Fruit fly (Drosophila melanogaster) whole organism, embryonic: ENCODE measurements around the gene soti.

Experiments used
- B-H1 ChIP-seq: fragments of 200-800 bp; sonication (Bioruptor generic); IDR thresholded peaks from 3 replicates; pipeline ENCODE4 v1.3.6; 2022; ENCODE audit warnings: missing biosample characterization, missing genetic modification characterization
- CG10147 ChIP-seq: fragments of 200-800 bp; sonication (Bioruptor generic); optimal IDR thresholded peaks from 2 replicates; lab custom pipeline; 2019; ENCODE audit warnings: missing biosample characterization, mild to moderate bottlenecking, missing genetic modification characterization, moderate library complexity
- CG10209 ChIP-seq: fragments of 200-800 bp; sonication (Bioruptor generic); optimal IDR thresholded peaks from 3 replicates; lab custom pipeline; 2017; ENCODE audit warnings: missing biosample characterization, mild to moderate bottlenecking, missing genetic modification characterization, missing genetic modification reagents
- CG10543 ChIP-seq: fragments of 200-800 bp; sonication (Bioruptor generic); optimal IDR thresholded peaks from 3 replicates; lab custom pipeline; 2017; ENCODE audit warnings: missing biosample characterization, mild to moderate bottlenecking, missing genetic modification characterization, moderate library complexity
- CG13287 ChIP-seq: fragments of 200-800 bp; sonication (Bioruptor generic); IDR thresholded peaks from 2 replicates; pipeline ENCODE4 v1.3.6; 2022; ENCODE audit warnings: missing biosample characterization, missing genetic modification characterization; ENCODE audit not compliant: partially characterized antibody
- CG13624 ChIP-seq: fragments of 200-800 bp; sonication (Bioruptor generic); optimal IDR thresholded peaks from 2 replicates; lab custom pipeline; 2016; ENCODE audit warnings: missing biosample characterization, missing genetic modification characterization
- CG14667 ChIP-seq: fragments of 200-800 bp; sonication (Bioruptor generic); IDR thresholded peaks from 2 replicates; pipeline ENCODE4 v1.3.6; 2022; ENCODE audit warnings: missing biosample characterization, missing genetic modification characterization
- CG16779 ChIP-seq: fragments of 200-800 bp; sonication (Bioruptor generic); IDR thresholded peaks from 2 replicates; pipeline ENCODE4 v1.3.6; 2022; ENCODE audit warnings: missing biosample characterization, missing genetic modification characterization
- CG16815 ChIP-seq: fragments of 200-800 bp; sonication (Bioruptor generic); optimal IDR thresholded peaks from 3 replicates; lab custom pipeline; 2017; ENCODE audit warnings: missing biosample characterization, mild to moderate bottlenecking, missing genetic modification characterization
- CG17829 ChIP-seq: fragments of 200-800 bp; optimal IDR thresholded peaks from 2 replicates; lab custom pipeline; 2019; ENCODE audit warnings: missing biosample characterization, mild to moderate bottlenecking, missing genetic modification characterization, moderate library complexity
- CG1832 ChIP-seq: fragments of 200-800 bp; sonication (Bioruptor generic); optimal IDR thresholded peaks from 2 replicates; lab custom pipeline; 2017; ENCODE audit warnings: missing biosample characterization, mild to moderate bottlenecking, missing genetic modification characterization, inconsistent platforms
- CG18599 ChIP-seq: fragments of 200-800 bp; sonication (Bioruptor generic); optimal IDR thresholded peaks from 3 replicates; lab custom pipeline; 2017; ENCODE audit warnings: missing biosample characterization, missing genetic modification characterization, mild to moderate bottlenecking, moderate library complexity, missing genetic modification reagents
- CG2199 ChIP-seq: fragments of 200-800 bp; sonication (Bioruptor generic); IDR thresholded peaks from 3 replicates; pipeline ENCODE4 v1.3.6; 2022; ENCODE audit warnings: missing biosample characterization, missing genetic modification characterization
- CG2202 ChIP-seq: fragments of 200-800 bp; sonication (Bioruptor generic); optimal IDR thresholded peaks from 2 replicates; lab custom pipeline; 2018; ENCODE audit warnings: missing biosample characterization, mild to moderate bottlenecking, missing genetic modification characterization
- CG31388 ChIP-seq: fragments of 200-800 bp; sonication (Bioruptor generic); optimal IDR thresholded peaks from 2 replicates; lab custom pipeline; 2016; ENCODE audit warnings: missing biosample characterization, missing genetic modification characterization
- CG32532 ChIP-seq: fragments of 200-800 bp; sonication (Bioruptor generic); IDR thresholded peaks from 2 replicates; pipeline ENCODE4 v1.3.6; 2022; ENCODE audit warnings: missing biosample characterization, missing genetic modification characterization
- CG33213 ChIP-seq: fragments of 200-800 bp; sonication (Bioruptor generic); optimal IDR thresholded peaks from 3 replicates; lab custom pipeline; 2016; ENCODE audit warnings: missing biosample characterization, missing genetic modification characterization
- CG3838 ChIP-seq: fragments of 200-800 bp; sonication (Bioruptor generic); optimal IDR thresholded peaks from 3 replicates; lab custom pipeline; 2016; ENCODE audit warnings: missing biosample characterization, missing genetic modification characterization
- CG4707 ChIP-seq: fragments of 200-800 bp; sonication (Bioruptor generic); optimal IDR thresholded peaks from 2 replicates; lab custom pipeline; 2018; ENCODE audit warnings: missing biosample characterization, mild to moderate bottlenecking, missing genetic modification characterization, moderate library complexity
- CG6854 ChIP-seq: fragments of 200-800 bp; sonication (Bioruptor generic); optimal IDR thresholded peaks from 3 replicates; lab custom pipeline; 2017; ENCODE audit warnings: missing biosample characterization, mild to moderate bottlenecking, missing genetic modification characterization
- CG7556 ChIP-seq: fragments of 200-800 bp; sonication (Bioruptor generic); optimal IDR thresholded peaks from 2 replicates; lab custom pipeline; 2017; ENCODE audit warnings: missing biosample characterization, mild to moderate bottlenecking, missing genetic modification characterization
- Dad ChIP-seq: fragments of 200-800 bp; sonication (Bioruptor generic); optimal IDR thresholded peaks from 3 replicates; lab custom pipeline; 2016; ENCODE audit warnings: missing biosample characterization, missing genetic modification characterization
- Jarid2 ChIP-seq: fragments of 200-800 bp; sonication (Bioruptor generic); optimal IDR thresholded peaks from 3 replicates; lab custom pipeline; 2017; ENCODE audit warnings: mild to moderate bottlenecking, missing biosample characterization, missing genetic modification reagents, missing genetic modification characterization
- MBD-R2 ChIP-seq: fragments of 200-800 bp; sonication (Bioruptor generic); IDR thresholded peaks from 2 replicates; pipeline ENCODE4 v1.3.6; 2022; ENCODE audit warnings: missing biosample characterization, missing genetic modification characterization
- Med ChIP-seq: fragments of 200-800 bp; sonication (Bioruptor generic); peaks from one replicate; lab custom pipeline; 2016; ENCODE audit warnings: missing biosample characterization, missing genetic modification characterization, mild to moderate bottlenecking, inconsistent platforms, moderate library complexity
- Nf-YB ChIP-seq: fragments of 200-800 bp; sonication (Bioruptor generic); optimal IDR thresholded peaks from 3 replicates; lab custom pipeline; 2019; ENCODE audit warnings: missing biosample characterization, mild to moderate bottlenecking, missing genetic modification characterization, moderate library complexity
- Pdp1 ChIP-seq, 2 experiments: fragments of 200-800 bp; sonication (Bioruptor generic); optimal IDR thresholded peaks; 3 replicates each; lab custom pipeline; 2016; ENCODE audit warnings: missing biosample characterization in 2 of 2, missing genetic modification characterization in 2 of 2, mild to moderate bottlenecking in 1 of 2, moderate library complexity in 1 of 2
- chinmo ChIP-seq: fragments of 200-800 bp; sonication (Bioruptor generic); IDR thresholded peaks from 4 replicates; pipeline ENCODE4 v1.3.6; 2022; ENCODE audit warnings: missing biosample characterization, missing genetic modification characterization; ENCODE audit not compliant: partially characterized antibody
- dpn ChIP-seq, 2 experiments: fragments of 200-800 bp; sonication (Bioruptor generic); optimal IDR thresholded peaks; 3 replicates each; lab custom pipeline; 2016; ENCODE audit warnings: missing biosample characterization in 2 of 2, missing genetic modification characterization in 2 of 2
- dysf ChIP-seq: fragments of 200-800 bp; sonication (Bioruptor generic); IDR thresholded peaks from 3 replicates; pipeline ENCODE4 v1.3.6; 2022; ENCODE audit warnings: missing biosample characterization, missing genetic modification characterization
- exex ChIP-seq: fragments of 200-800 bp; sonication (Bioruptor generic); optimal IDR thresholded peaks from 4 replicates; lab custom pipeline; 2018; ENCODE audit warnings: missing biosample characterization, mild to moderate bottlenecking, missing genetic modification characterization, moderate library complexity
- fu2 ChIP-seq: fragments of 200-800 bp; sonication (Bioruptor generic); optimal IDR thresholded peaks from 2 replicates; lab custom pipeline; 2016; ENCODE audit warnings: missing biosample characterization, missing genetic modification characterization
- grau ChIP-seq: fragments of 200-800 bp; optimal IDR thresholded peaks from 3 replicates; lab custom pipeline; 2019; ENCODE audit warnings: missing biosample characterization, mild to moderate bottlenecking, missing genetic modification characterization, moderate library complexity
- her ChIP-seq: fragments of 200-800 bp; sonication (Bioruptor generic); optimal IDR thresholded peaks from 2 replicates; lab custom pipeline; 2016; ENCODE audit warnings: missing biosample characterization, missing genetic modification characterization
- insv ChIP-seq, 2 experiments: fragments of 200-800 bp; sonication (Bioruptor generic); optimal IDR thresholded peaks; 3 replicates each; lab custom pipeline; 2016 to 2018; ENCODE audit warnings: missing biosample characterization in 2 of 2, missing genetic modification characterization in 2 of 2
- lab ChIP-seq: fragments of 200-800 bp; sonication (Bioruptor generic); optimal IDR thresholded peaks from 3 replicates; lab custom pipeline; 2017; ENCODE audit warnings: missing biosample characterization, missing genetic modification characterization, mild to moderate bottlenecking, moderate library complexity, missing genetic modification reagents
- lmd ChIP-seq: fragments of 200-800 bp; sonication (Bioruptor generic); IDR thresholded peaks from 2 replicates; pipeline ENCODE4 v1.3.6; 2022; ENCODE audit warnings: missing biosample characterization, missing genetic modification characterization
- row ChIP-seq: fragments of 200-800 bp; sonication (Bioruptor generic); IDR thresholded peaks from 3 replicates; pipeline ENCODE4 v1.3.6; 2022; ENCODE audit warnings: missing biosample characterization, missing genetic modification characterization
- run ChIP-seq: fragments of 200-800 bp; sonication (Bioruptor generic); optimal IDR thresholded peaks from 3 replicates; lab custom pipeline; 2018; ENCODE audit warnings: missing biosample characterization, mild to moderate bottlenecking, missing genetic modification characterization
- slp2 ChIP-seq: fragments of 200-800 bp; sonication (Bioruptor generic); optimal IDR thresholded peaks from 2 replicates; lab custom pipeline; 2016; ENCODE audit warnings: missing biosample characterization, missing genetic modification characterization
- sqz ChIP-seq: fragments of 200-800 bp; sonication (Bioruptor generic); optimal IDR thresholded peaks from 3 replicates; lab custom pipeline; 2018; ENCODE audit warnings: missing biosample characterization, mild to moderate bottlenecking, missing genetic modification characterization
- stwl ChIP-seq: fragments of 200-800 bp; sonication (Bioruptor generic); optimal IDR thresholded peaks from 3 replicates; lab custom pipeline; 2018; ENCODE audit warnings: missing biosample characterization, mild to moderate bottlenecking, missing genetic modification characterization, moderate library complexity
- sug ChIP-seq: fragments of 200-800 bp; optimal IDR thresholded peaks from 2 replicates; lab custom pipeline; 2019; ENCODE audit warnings: missing biosample characterization, mild to moderate bottlenecking, missing genetic modification characterization, moderate library complexity
- wdn ChIP-seq: fragments of 200-800 bp; sonication (Bioruptor generic); IDR thresholded peaks from 2 replicates; pipeline ENCODE4 v1.3.6; 2022; ENCODE audit warnings: missing biosample characterization, missing genetic modification characterization

Gene soti

dm6 chr3R:14372815-14373191 lies 8.7 kb downstream of the soti start, which contains the start of gene NK7.1 (continued):
- TF ChIP-seq chinmo (GFP tag; lab: Robert Waterston, UW): 0 out of 4 replicates have a peak, but pooled peaks have one; percentile 31
- TF ChIP-seq, all 482 proteins: peak for 4

dm6 chr3R:14371133-14371676 lies 10.3 kb downstream of the soti start:
- TF ChIP-seq lab (GFP tag; lab: Kevin White, UChicago) (peak; percentile 38), chinmo (GFP tag; lab: Robert Waterston, UW) (0 out of 4 replicates have a peak, but pooled peaks have one; percentile 32), Med (GFP tag; lab: Kevin White, UChicago) (peak; percentile 19), CG14667 (GFP tag; lab: Robert Waterston, UW) (no peak), exex (tag; lab: Kevin White, UChicago) (peak; percentile 50), CG32532 (GFP tag; lab: Robert Waterston, UW) (no peak), CG2199 (GFP tag; lab: Robert Waterston, UW) (0 out of 3 replicates have a peak, but pooled peaks have one; percentile 6), Pdp1 (GFP tag; optimal IDR thresholded peaks at IDR 0.05; lab: Kevin White, UChicago) (peak in 1 of 2 experiments; percentile 12), CG13287 (GFP tag; lab: Robert Waterston, UW) (no peak)

dm6 chr3R:14370199-14370933 lies 11.1 kb downstream of the soti start:
- TF ChIP-seq insv (GFP tag; optimal IDR thresholded peaks at IDR 0.05; lab: Kevin White, UChicago) (no peak), CG4707 (GFP tag; lab: Kevin White, UChicago) (peak; percentile 44), slp2 (GFP tag; lab: Kevin White, UChicago) (peak; percentile 74), sug (tag; lab: Kevin White, UChicago) (peak; percentile 82), Dad (GFP tag; lab: Kevin White, UChicago) (peak; percentile 75), CG10209 (peak; percentile 79), CG7556 (GFP tag; lab: Kevin White, UChicago) (peak; percentile 75), CG31388 (no peak), Nf-YB (GFP tag; lab: Kevin White, UChicago) (no peak), CG3838 (no peak), CG13624 (GFP tag; lab: Kevin White, UChicago) (peak; percentile 60), wdn (peak; percentile 51; the same call in 1 of the 2 replicates), dpn (GFP tag; optimal IDR thresholded peaks at IDR 0.05; lab: Kevin White, UChicago) (peak; percentile 74 to 82), CG1832 (peak; percentile 59), MBD-R2 (GFP tag; lab: Robert Waterston, UW) (0 out of 2 replicates have a peak, but pooled peaks have one; percentile 25), CG16815 (GFP tag; lab: Kevin White, UChicago) (peak; percentile 55), CG33213 (GFP tag; lab: Kevin White, UChicago) (peak; percentile 8), her (GFP tag; lab: Kevin White, UChicago) (peak; percentile 12), CG16779 (no peak), Jarid2 (GFP tag; lab: Kevin White, UChicago) (no peak), stwl (no peak), grau (peak; percentile 40), sqz (GFP tag; lab: Kevin White, UChicago) (peak; percentile 7), run (tag; lab: Kevin White, UChicago) (peak; percentile 46), fu2 (GFP tag; lab: Kevin White, UChicago) (peak; percentile 59), B-H1 (GFP tag; lab: Robert Waterston, UW) (peak; percentile 82), row (peak; percentile 89), lmd (GFP tag; lab: Robert Waterston, UW) (peak; percentile 88), CG10543 (GFP tag; lab: Kevin White, UChicago) (no peak), CG17829 (tag; lab: Kevin White, UChicago) (peak; percentile 66), CG2202 (tag; lab: Kevin White, UChicago) (peak; percentile 19), dysf (GFP tag; lab: Robert Waterston, UW) (peak; percentile 91; the same call in 2 of the 3 replicates), CG10147 (peak; percentile 53), CG6854 (GFP tag; lab: Kevin White, UChicago) (peak; percentile 15), CG18599 (GFP tag; lab: Kevin White, UChicago) (peak; percentile 70)
